Worm (Caenorhabditis elegans) whole organism, late embryonic: ENCODE results near the gene cec-4.
A peak's percentile ranks its signal among the peaks of the same experiment; 100 is the strongest.

Experiments
- C08G9.2 ChIP-seq: sonication (generic microtip); optimal IDR thresholded peaks from 2 replicates; lab custom pipeline; 2016; ENCODE audit warnings: mild to moderate bottlenecking, missing genetic modification characterization, moderate library complexity, missing compliant biosample characterization
- C38D4.7 ChIP-seq: fragments of 200-800 bp; sonication (Bioruptor generic); optimal IDR thresholded peaks from 2 replicates; lab custom pipeline; 2018; ENCODE audit warnings: mild to moderate bottlenecking, missing genetic modification characterization, moderate library complexity, missing compliant biosample characterization
- K09A11.1 ChIP-seq: sonication (generic microtip); optimal IDR thresholded peaks from 2 replicates; lab custom pipeline; 2017; ENCODE audit warnings: antibody characterized with exemption, mild to moderate bottlenecking, missing genetic modification characterization, missing compliant biosample characterization; ENCODE audit not compliant: insufficient read depth
- Y22D7AL.16 ChIP-seq: sonication (generic microtip); optimal IDR thresholded peaks from 2 replicates; lab custom pipeline; 2016; ENCODE audit warnings: missing genetic modification characterization, missing compliant biosample characterization
- ahr-1 ChIP-seq: sonication (generic microtip); optimal IDR thresholded peaks from 2 replicates; lab custom pipeline; 2016; ENCODE audit warnings: missing genetic modification characterization, missing compliant biosample characterization
- ceh-19 ChIP-seq: fragments of 200-800 bp; sonication (Bioruptor generic); optimal IDR thresholded peaks from 2 replicates; lab custom pipeline; 2018; ENCODE audit warnings: mild to moderate bottlenecking, missing genetic modification characterization, missing compliant biosample characterization
- ceh-2 ChIP-seq: sonication (generic microtip); optimal IDR thresholded peaks from 2 replicates; lab custom pipeline; 2016; ENCODE audit warnings: missing genotype, missing genetic modification characterization, missing compliant biosample characterization
- ceh-24 ChIP-seq: sonication (generic microtip); optimal IDR thresholded peaks from 2 replicates; lab custom pipeline; 2016; ENCODE audit warnings: mild to moderate bottlenecking, missing genetic modification characterization, missing compliant biosample characterization
- ceh-31 ChIP-seq: sonication (generic microtip); optimal IDR thresholded peaks from 2 replicates; lab custom pipeline; 2016; ENCODE audit warnings: missing genetic modification characterization, missing compliant biosample characterization
- ceh-34 ChIP-seq: sonication (generic microtip); optimal IDR thresholded peaks from 2 replicates; lab custom pipeline; 2016; ENCODE audit warnings: mild to moderate bottlenecking, missing genetic modification characterization, missing compliant biosample characterization
- ceh-45 ChIP-seq: fragments of 200-800 bp; sonication (Bioruptor generic); IDR thresholded peaks from 2 replicates; pipeline ENCODE4 v1.3.6; 2022; ENCODE audit warnings: missing genetic modification reagents, missing genetic modification characterization, missing compliant biosample characterization
- ceh-48 ChIP-seq: sonication (generic microtip); optimal IDR thresholded peaks from 2 replicates; lab custom pipeline; 2016; ENCODE audit warnings: missing genetic modification characterization, inconsistent platforms, missing compliant biosample characterization
- ceh-9 ChIP-seq: sonication (generic microtip); optimal IDR thresholded peaks from 2 replicates; lab custom pipeline; 2016; ENCODE audit warnings: mild to moderate bottlenecking, missing genetic modification characterization, inconsistent platforms, missing compliant biosample characterization
- dmd-4 ChIP-seq: sonication (generic microtip); optimal IDR thresholded peaks from 2 replicates; lab custom pipeline; 2016; ENCODE audit warnings: borderline replicate concordance, missing genetic modification characterization, missing compliant biosample characterization
- dve-1 ChIP-seq: sonication (generic microtip); optimal IDR thresholded peaks from 2 replicates; lab custom pipeline; 2017; ENCODE audit warnings: antibody characterized with exemption, mild to moderate bottlenecking, missing genetic modification characterization, missing compliant biosample characterization
- ets-4 ChIP-seq: sonication (generic microtip); optimal IDR thresholded peaks from 2 replicates; lab custom pipeline; 2016; ENCODE audit warnings: missing genetic modification characterization, missing compliant biosample characterization
- fkh-10 ChIP-seq: fragments of 150-350 bp; optimal IDR thresholded peaks from 2 replicates; lab custom pipeline; 2014; ENCODE audit warnings: missing biosample characterization, missing genetic modification reagents, missing genetic modification characterization
- hlh-13 ChIP-seq: fragments of 200-800 bp; sonication (Bioruptor generic); optimal IDR thresholded peaks from 2 replicates; lab custom pipeline; 2018; ENCODE audit warnings: mild to moderate bottlenecking, missing genetic modification characterization, missing compliant biosample characterization
- hlh-15 ChIP-seq: sonication (generic microtip); optimal IDR thresholded peaks from 2 replicates; lab custom pipeline; 2016; ENCODE audit warnings: missing genetic modification characterization, missing compliant biosample characterization
- hlh-8 ChIP-seq: sonication (generic microtip); optimal IDR thresholded peaks from 2 replicates; lab custom pipeline; 2016; ENCODE audit warnings: missing genotype, missing genetic modification characterization, missing compliant biosample characterization
- madf-2 ChIP-seq: sonication (generic microtip); optimal IDR thresholded peaks from 2 replicates; lab custom pipeline; 2017; ENCODE audit warnings: missing genetic modification characterization, missing compliant biosample characterization
- nfya-1 ChIP-seq: sonication (generic microtip); optimal IDR thresholded peaks from 2 replicates; lab custom pipeline; 2017; ENCODE audit warnings: missing genetic modification characterization, mild to moderate bottlenecking, missing compliant biosample characterization, antibody characterized with exemption, moderate library complexity
- pag-3 ChIP-seq: sonication (generic microtip); optimal IDR thresholded peaks from 2 replicates; lab custom pipeline; 2016; ENCODE audit warnings: missing compliant biosample characterization, missing genetic modification characterization, borderline replicate concordance
- pat-9 ChIP-seq: fragments of 200-800 bp; sonication (Bioruptor generic); optimal IDR thresholded peaks from 2 replicates; lab custom pipeline; 2018; ENCODE audit warnings: mild to moderate bottlenecking, missing genetic modification characterization, moderate library complexity, missing compliant biosample characterization
- pax-1 ChIP-seq: fragments of 150-350 bp; optimal IDR thresholded peaks from 2 replicates; lab custom pipeline; 2014; ENCODE audit warnings: missing biosample characterization, missing genetic modification characterization
- pqm-1 ChIP-seq: sonication (generic microtip); optimal IDR thresholded peaks from 2 replicates; lab custom pipeline; 2016; ENCODE audit warnings: missing genetic modification characterization, missing compliant biosample characterization
- ref-2 ChIP-seq: sonication (generic microtip); optimal IDR thresholded peaks from 2 replicates; lab custom pipeline; 2016; ENCODE audit warnings: missing genetic modification characterization, missing compliant biosample characterization
- sdc-2 ChIP-seq: sonication (generic microtip); optimal IDR thresholded peaks from 2 replicates; lab custom pipeline; 2016; ENCODE audit warnings: missing genotype, missing genetic modification characterization, missing compliant biosample characterization
- sox-2 ChIP-seq: fragments of 200-800 bp; sonication (Bioruptor generic); IDR thresholded peaks from 2 replicates; pipeline ENCODE4 v1.3.6; 2022; ENCODE audit warnings: missing genetic modification reagents, missing genetic modification characterization, missing compliant biosample characterization
- tbx-7 ChIP-seq: sonication (generic microtip); optimal IDR thresholded peaks from 2 replicates; lab custom pipeline; 2016; ENCODE audit warnings: missing genotype, missing genetic modification characterization, missing compliant biosample characterization
- ttx-3 ChIP-seq: sonication (generic microtip); optimal IDR thresholded peaks from 2 replicates; lab custom pipeline; 2016; ENCODE audit warnings: missing genetic modification reagents, missing genetic modification characterization, missing compliant biosample characterization
- unc-42 ChIP-seq: sonication (generic microtip); optimal IDR thresholded peaks from 2 replicates; lab custom pipeline; 2016; ENCODE audit warnings: missing genotype, missing genetic modification characterization, missing compliant biosample characterization
- ztf-16 ChIP-seq: sonication (generic microtip); optimal IDR thresholded peaks from 2 replicates; lab custom pipeline; 2017; ENCODE audit warnings: missing genetic modification characterization, missing compliant biosample characterization

cec-4 gene

ce11 chrIV:7605413-7605812 is 29.9 kb downstream of the cec-4 start:
- TF ChIP-seq unc-42 (tag; lab: Kevin White, UChicago) (peak; percentile 82), tbx-7 (no peak)

- TF ChIP-seq ttx-3 (tag; lab: Kevin White, UChicago) (no peak), C38D4.7 (GFP tag; lab: Kevin White, UChicago) (no peak), ceh-48 (no peak), hlh-15 (no peak), K09A11.1 (tag; lab: Kevin White, UChicago) (no peak), sox-2 (GFP tag; lab: Robert Waterston, UW) (no peak)
Measured at ce11 chrIV:7608111-7608510, 32.6 kb downstream of the cec-4 start.

ce11 chrIV:7611396-7611795 is 35.9 kb downstream of the cec-4 start:
- TF ChIP-seq ref-2 (tag; lab: Kevin White, UChicago) (no peak), ceh-9 (tag; lab: Kevin White, UChicago) (no peak), ceh-19 (GFP tag; lab: Kevin White, UChicago) (peak; percentile 10), madf-2 (tag; lab: Kevin White, UChicago) (no peak), sdc-2 (tag; lab: Kevin White, UChicago) (no peak), dmd-4 (tag; lab: Kevin White, UChicago) (no peak), dve-1 (tag; lab: Kevin White, UChicago) (no peak), pax-1 (tag; lab: Kevin White, UChicago) (no peak), tbx-7 (no peak), Y22D7AL.16 (tag; lab: Kevin White, UChicago) (no peak), C38D4.7 (GFP tag; lab: Kevin White, UChicago) (no peak), pqm-1 (no peak), ceh-48 (peak; percentile 54), ceh-24 (tag; lab: Kevin White, UChicago) (no peak), ceh-31 (tag; lab: Kevin White, UChicago) (peak; percentile 53), ztf-16 (tag; lab: Kevin White, UChicago) (no peak)
- TF ChIP-seq, all 69 proteins: peak for 3

- TF ChIP-seq ets-4 (tag; lab: Kevin White, UChicago) (no peak), hlh-13 (GFP tag; lab: Kevin White, UChicago) (no peak), ceh-45 (GFP tag; lab: Robert Waterston, UW) (0 out of 2 replicates have a peak, but pooled peaks have one; percentile 32), unc-42 (tag; lab: Kevin White, UChicago) (peak; percentile 86)
Measured at ce11 chrIV:7612523-7612922, 37.0 kb downstream of the cec-4 start.

- TF ChIP-seq fkh-10 (GFP tag; lab: Kevin White, UChicago): no peak
- TF ChIP-seq ceh-34 (tag; lab: Kevin White, UChicago): peak; percentile 28
- TF ChIP-seq pat-9: no peak
- peak; percentile 14 for TF ChIP-seq pag-3 (tag; lab: Kevin White, UChicago)
- no peak for TF ChIP-seq hlh-8 (tag; lab: Kevin White, UChicago)
- peak; percentile 79 for TF ChIP-seq unc-42 (tag; lab: Kevin White, UChicago)
- no peak for TF ChIP-seq Y22D7AL.16 (tag; lab: Kevin White, UChicago)
- peak; percentile 8 for TF ChIP-seq C08G9.2 (tag; lab: Kevin White, UChicago)
- TF ChIP-seq ahr-1 (tag; lab: Kevin White, UChicago): no peak
- TF ChIP-seq ceh-2: no peak
- peak; percentile 11 for TF ChIP-seq nfya-1
- TF ChIP-seq ceh-31 (tag; lab: Kevin White, UChicago): peak; percentile 51
Measured at ce11 chrIV:7619261-7619660, 43.7 kb downstream of the cec-4 start.
